Worm (Caenorhabditis elegans): Measurements from ENCODE around the gene Y62F5A.12.

DNA sequence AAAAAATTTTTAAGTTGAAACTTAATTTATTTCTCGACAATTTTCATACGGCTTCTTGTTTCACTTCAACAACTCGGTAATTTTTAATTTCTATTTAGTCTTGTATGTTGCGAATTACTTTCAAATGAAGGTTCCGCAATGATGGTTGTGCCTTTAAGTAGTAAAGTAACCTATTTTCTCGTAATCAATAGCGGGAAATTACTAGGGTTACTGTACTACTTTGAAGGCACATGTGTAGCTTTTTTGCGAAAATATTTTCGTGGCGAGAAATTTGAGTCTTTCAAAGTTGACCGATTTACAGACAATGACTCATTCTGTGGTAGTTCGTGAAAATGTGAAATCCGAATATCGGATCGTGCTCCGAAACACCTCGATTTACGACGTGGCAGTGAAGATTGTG lies 16.1 kb downstream of the Y62F5A.12 start, which contains the start of gene B0334.10:
- TF ChIP-seq klf-2 (GFP tag; conservative IDR thresholded peaks at IDR 0.05) (no peak), T22C8.4 (GFP tag; IDR thresholded peaks at IDR 0.05) (no peak), cog-1 (tag; optimal IDR thresholded peaks at IDR 0.05) (no peak), tab-1 (GFP tag; IDR thresholded peaks at IDR 0.05) (no peak)
